Worm (Caenorhabditis elegans) whole organism, early embryonic: Measurements from ENCODE around the gene T03F6.9.

Experiments used
- F13C5.2 ChIP-seq: sonication (generic microtip); optimal IDR thresholded peaks from 2 replicates; lab custom pipeline; 2017; ENCODE audit warnings: mild to moderate bottlenecking, missing genetic modification characterization, inconsistent platforms, missing compliant biosample characterization
- aly-1 ChIP-seq: sonication (generic microtip); optimal IDR thresholded peaks from 2 replicates; lab custom pipeline; 2016; ENCODE audit warnings: missing genetic modification characterization, missing compliant biosample characterization
- ama-1 ChIP-seq: fragments of 150-350 bp; optimal IDR thresholded peaks from 2 replicates; lab custom pipeline; 2014
- ceh-13 ChIP-seq: fragments of 200-800 bp; sonication (Bioruptor generic); optimal IDR thresholded peaks from 2 replicates; lab custom pipeline; 2018; ENCODE audit warnings: mild to moderate bottlenecking, missing genetic modification characterization, missing compliant biosample characterization
- flt-1 ChIP-seq: fragments of 200-800 bp; sonication (Bioruptor generic); IDR thresholded peaks from 2 replicates; pipeline ENCODE4 v1.3.6; 2022; ENCODE audit warnings: missing genetic modification characterization, missing compliant biosample characterization
- hmbx-1 ChIP-seq: sonication (generic microtip); optimal IDR thresholded peaks from 2 replicates; lab custom pipeline; 2016; ENCODE audit warnings: mild to moderate bottlenecking, missing genetic modification characterization, missing compliant biosample characterization
- hmg-4 ChIP-seq: fragments of 200-800 bp; sonication (Bioruptor generic); optimal IDR thresholded peaks from 2 replicates; lab custom pipeline; 2018; ENCODE audit warnings: mild to moderate bottlenecking, missing genetic modification characterization, missing compliant biosample characterization
- hnd-1 ChIP-seq: sonication (generic microtip); optimal IDR thresholded peaks from 2 replicates; lab custom pipeline; 2016; ENCODE audit warnings: missing genetic modification characterization, missing compliant biosample characterization
- pes-1 ChIP-seq: fragments of 200-800 bp; sonication (Bioruptor generic); IDR thresholded peaks from 2 replicates; pipeline ENCODE4 v1.3.6; 2022; ENCODE audit warnings: missing genetic modification reagents, missing genetic modification characterization, missing compliant biosample characterization
- sea-1 ChIP-seq: fragments of 200-800 bp; sonication (Bioruptor generic); conservative IDR thresholded peaks from 2 replicates; pipeline ENCODE4 v1.3.6; 2022; ENCODE audit warnings: missing genetic modification characterization, missing compliant biosample characterization
- tbx-11 ChIP-seq: fragments of 200-800 bp; sonication (Bioruptor generic); IDR thresholded peaks from 2 replicates; pipeline ENCODE4 v1.3.6; 2022; ENCODE audit warnings: missing genetic modification characterization, missing compliant biosample characterization
- tbx-37 ChIP-seq: fragments of 200-800 bp; sonication (Bioruptor generic); conservative IDR thresholded peaks from 2 replicates; pipeline ENCODE4 v1.3.6; 2022; ENCODE audit warnings: missing genetic modification reagents, missing genetic modification characterization, missing compliant biosample characterization
- tra-4 ChIP-seq: sonication (generic microtip); optimal IDR thresholded peaks from 2 replicates; lab custom pipeline; 2017; ENCODE audit warnings: missing genetic modification characterization, missing compliant biosample characterization

DNA sequence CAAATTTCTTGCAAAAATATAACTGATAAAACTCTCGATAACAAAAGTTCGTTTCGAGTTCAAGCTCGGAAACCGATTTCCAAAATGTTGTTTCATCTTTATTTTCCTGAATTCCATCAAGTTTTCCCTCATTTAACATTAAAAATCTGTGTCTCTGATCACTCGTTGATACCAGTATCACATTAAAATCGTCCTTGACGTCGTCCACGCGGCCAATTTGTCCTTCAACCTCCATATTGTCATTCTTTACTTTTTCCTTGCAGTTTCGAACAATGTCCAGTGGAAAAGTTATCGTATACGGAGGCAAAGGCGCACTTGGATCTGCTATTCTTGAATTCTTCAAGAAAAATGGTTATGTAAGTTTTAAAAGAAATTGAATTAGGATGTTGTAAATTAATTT, 22.8 kb upstream of the T03F6.9 start, which contains the start of gene qdpr-1:
- TF ChIP-seq ama-1 (lab: Kevin White, UChicago) (no peak), hmbx-1 (tag; lab: Kevin White, UChicago) (no peak), hnd-1 (tag; lab: Kevin White, UChicago) (no peak), F13C5.2 (no peak), aly-1 (no peak), tbx-37 (GFP tag; lab: Robert Waterston, UW) (no peak), pes-1 (GFP tag; lab: Robert Waterston, UW) (no peak), tra-4 (no peak), ceh-13 (GFP tag; lab: Kevin White, UChicago) (no peak), tbx-11 (GFP tag; lab: Robert Waterston, UW) (no peak), flt-1 (GFP tag; lab: Robert Waterston, UW) (no peak), hmg-4 (no peak), sea-1 (no peak)
